Fruit fly (Drosophila melanogaster) whole organism, embryonic: ENCODE data around the gene CG17572.

Experiments used
- Atf-2 ChIP-seq: fragments of 200-800 bp; sonication (Bioruptor generic); optimal IDR thresholded peaks from 2 replicates; lab custom pipeline; 2016; ENCODE audit warnings: missing biosample characterization, missing genetic modification characterization
- BEAF-32 ChIP-seq: fragments of 200-800 bp; sonication (Bioruptor generic); optimal IDR thresholded peaks from 3 replicates; lab custom pipeline; 2017; ENCODE audit warnings: missing biosample characterization, missing genetic modification characterization, mild to moderate bottlenecking, moderate library complexity, missing genetic modification reagents
- Bgb ChIP-seq: fragments of 200-800 bp; sonication (Bioruptor generic); IDR thresholded peaks from 2 replicates; pipeline ENCODE4 v1.3.6; 2022; ENCODE audit warnings: missing biosample characterization, missing genetic modification characterization; ENCODE audit not compliant: partially characterized antibody
- CG10147 ChIP-seq: fragments of 200-800 bp; sonication (Bioruptor generic); optimal IDR thresholded peaks from 2 replicates; lab custom pipeline; 2019; ENCODE audit warnings: missing biosample characterization, mild to moderate bottlenecking, missing genetic modification characterization, moderate library complexity
- CG1024 ChIP-seq: fragments of 200-800 bp; sonication (Bioruptor generic); IDR thresholded peaks from 2 replicates; pipeline ENCODE4 v1.3.6; 2022; ENCODE audit warnings: missing biosample characterization, missing genetic modification characterization
- CG12769 ChIP-seq: fragments of 200-800 bp; sonication (Bioruptor generic); optimal IDR thresholded peaks from 2 replicates; lab custom pipeline; 2019; ENCODE audit warnings: missing biosample characterization, mild to moderate bottlenecking, missing genetic modification characterization, moderate library complexity
- CG14014 ChIP-seq: fragments of 200-800 bp; sonication (Bioruptor generic); IDR thresholded peaks from 2 replicates; pipeline ENCODE4 v1.3.6; 2022; ENCODE audit warnings: missing biosample characterization, missing genetic modification characterization
- CG1832 ChIP-seq: fragments of 200-800 bp; sonication (Bioruptor generic); optimal IDR thresholded peaks from 2 replicates; lab custom pipeline; 2017; ENCODE audit warnings: missing biosample characterization, mild to moderate bottlenecking, missing genetic modification characterization, inconsistent platforms
- CG2678 ChIP-seq: fragments of 200-800 bp; sonication (Bioruptor generic); optimal IDR thresholded peaks from 3 replicates; lab custom pipeline; 2019; ENCODE audit warnings: missing biosample characterization, mild to moderate bottlenecking, missing genetic modification characterization, moderate library complexity
- CG3163 ChIP-seq: fragments of 200-800 bp; sonication (Bioruptor generic); optimal IDR thresholded peaks from 3 replicates; lab custom pipeline; 2016; ENCODE audit warnings: missing biosample characterization, missing genetic modification characterization
- CG4328 ChIP-seq: fragments of 200-800 bp; sonication (Bioruptor generic); optimal IDR thresholded peaks from 3 replicates; lab custom pipeline; 2017; ENCODE audit warnings: missing biosample characterization, missing genetic modification reagents, missing genetic modification characterization
- CG6654 ChIP-seq: fragments of 200-800 bp; sonication (Bioruptor generic); optimal IDR thresholded peaks from 2 replicates; lab custom pipeline; 2017; ENCODE audit warnings: missing biosample characterization, mild to moderate bottlenecking, missing genetic modification characterization
- CG6765 ChIP-seq: fragments of 200-800 bp; sonication (Bioruptor generic); optimal IDR thresholded peaks from 3 replicates; lab custom pipeline; 2017; ENCODE audit warnings: missing biosample characterization, mild to moderate bottlenecking, missing genetic modification characterization
- CG8359 ChIP-seq: fragments of 200-800 bp; sonication (Bioruptor generic); optimal IDR thresholded peaks from 2 replicates; lab custom pipeline; 2017; ENCODE audit warnings: missing biosample characterization, mild to moderate bottlenecking, missing genetic modification characterization, borderline replicate concordance
- CG8478 ChIP-seq: fragments of >200 bp; optimal IDR thresholded peaks from 2 replicates; lab custom pipeline; 2018
- D19B ChIP-seq: fragments of 200-800 bp; sonication (Bioruptor generic); optimal IDR thresholded peaks from 2 replicates; lab custom pipeline; 2017; ENCODE audit warnings: missing biosample characterization, mild to moderate bottlenecking, missing genetic modification characterization
- Dip3 ChIP-seq: fragments of 200-800 bp; sonication (Bioruptor generic); optimal IDR thresholded peaks from 3 replicates; lab custom pipeline; 2016; ENCODE audit warnings: missing biosample characterization, missing genetic modification characterization
- Doc3 ChIP-seq: fragments of 200-800 bp; sonication (Bioruptor generic); IDR thresholded peaks from 3 replicates; pipeline ENCODE4 v1.3.6; 2022; ENCODE audit warnings: missing biosample characterization, missing genetic modification characterization; ENCODE audit not compliant: partially characterized antibody
- Dp ChIP-seq: fragments of 200-800 bp; sonication (Bioruptor generic); optimal IDR thresholded peaks from 2 replicates; lab custom pipeline; 2018; ENCODE audit warnings: missing biosample characterization, mild to moderate bottlenecking, missing genetic modification characterization, moderate library complexity
- Elba2 ChIP-seq: fragments of 200-800 bp; sonication (Bioruptor generic); optimal IDR thresholded peaks from 3 replicates; lab custom pipeline; 2016; ENCODE audit warnings: missing biosample characterization, missing genetic modification characterization
- HmgD ChIP-seq: fragments of 200-800 bp; sonication (Bioruptor generic); optimal IDR thresholded peaks from 3 replicates; lab custom pipeline; 2016; ENCODE audit warnings: missing biosample characterization, missing genetic modification characterization
- NK7.1 ChIP-seq: fragments of 200-800 bp; sonication (Bioruptor generic); optimal IDR thresholded peaks from 3 replicates; lab custom pipeline; 2016; ENCODE audit warnings: missing biosample characterization, missing genetic modification characterization
- Nf-YC ChIP-seq: fragments of 200-800 bp; optimal IDR thresholded peaks from 3 replicates; lab custom pipeline; 2019; ENCODE audit warnings: missing biosample characterization, mild to moderate bottlenecking, missing genetic modification characterization, moderate library complexity
- NfI ChIP-seq: fragments of 200-800 bp; sonication (Bioruptor generic); optimal IDR thresholded peaks from 3 replicates; lab custom pipeline; 2018; ENCODE audit warnings: missing biosample characterization, mild to moderate bottlenecking, missing genetic modification characterization, moderate library complexity
- Scr ChIP-seq: fragments of 200-800 bp; sonication (Bioruptor generic); IDR thresholded peaks from 2 replicates; pipeline ENCODE4 v1.3.6; 2022; ENCODE audit warnings: missing biosample characterization, missing genetic modification characterization; ENCODE audit not compliant: partially characterized antibody
- Ssrp ChIP-seq: fragments of 200-800 bp; sonication (Bioruptor generic); optimal IDR thresholded peaks from 2 replicates; lab custom pipeline; 2018; ENCODE audit warnings: missing biosample characterization, mild to moderate bottlenecking, missing genetic modification characterization, moderate library complexity
- amos ChIP-seq: fragments of 200-800 bp; sonication (Bioruptor generic); IDR thresholded peaks from 2 replicates; pipeline ENCODE4 v1.3.6; 2022; ENCODE audit warnings: missing biosample characterization, missing genetic modification characterization; ENCODE audit not compliant: partially characterized antibody
- ash1 ChIP-seq: fragments of 200-800 bp; sonication (Bioruptor generic); optimal IDR thresholded peaks from 2 replicates; lab custom pipeline; 2018; ENCODE audit warnings: missing biosample characterization, mild to moderate bottlenecking, missing genetic modification characterization
- cas ChIP-seq: fragments of 200-800 bp; sonication (Bioruptor generic); IDR thresholded peaks from 2 replicates; pipeline ENCODE4 v1.3.6; 2022; ENCODE audit warnings: missing biosample characterization, missing genetic modification characterization
- emc ChIP-seq: fragments of 200-800 bp; sonication (Bioruptor generic); optimal IDR thresholded peaks from 2 replicates; lab custom pipeline; 2016; ENCODE audit warnings: missing biosample characterization, missing genetic modification characterization
- fru ChIP-seq: fragments of >200 bp; optimal IDR thresholded peaks from 2 replicates; lab custom pipeline; 2017
- fu2 ChIP-seq: fragments of 200-800 bp; sonication (Bioruptor generic); optimal IDR thresholded peaks from 2 replicates; lab custom pipeline; 2016; ENCODE audit warnings: missing biosample characterization, missing genetic modification characterization
- gce ChIP-seq: fragments of 200-800 bp; sonication (Bioruptor generic); IDR thresholded peaks from 3 replicates; pipeline ENCODE4 v1.3.6; 2022; ENCODE audit warnings: missing biosample characterization, missing genetic modification characterization
- ham ChIP-seq: fragments of 200-800 bp; sonication (Bioruptor generic); IDR thresholded peaks from 2 replicates; pipeline ENCODE4 v1.3.6; 2022; ENCODE audit warnings: missing biosample characterization, missing genetic modification characterization
- hb ChIP-seq: fragments of 200-800 bp; sonication (Bioruptor generic); IDR thresholded peaks from 3 replicates; pipeline ENCODE4 v1.3.6; 2022; ENCODE audit warnings: missing biosample characterization, missing genetic modification characterization; ENCODE audit not compliant: partially characterized antibody
- hbn ChIP-seq: fragments of 200-800 bp; sonication (Bioruptor generic); IDR thresholded peaks from 2 replicates; pipeline ENCODE4 v1.3.6; 2022; ENCODE audit warnings: missing biosample characterization, missing genetic modification characterization; ENCODE audit not compliant: partially characterized antibody
- hth ChIP-seq: fragments of >200 bp; optimal IDR thresholded peaks from 2 replicates; lab custom pipeline; 2017; ENCODE audit warnings: inconsistent platforms
- inv ChIP-seq: fragments of 200-800 bp; sonication (Bioruptor generic); IDR thresholded peaks from 2 replicates; pipeline ENCODE4 v1.3.6; 2022; ENCODE audit warnings: missing biosample characterization, missing genetic modification characterization; ENCODE audit not compliant: partially characterized antibody
- ken ChIP-seq: fragments of 200-800 bp; sonication (Bioruptor generic); IDR thresholded peaks from 3 replicates; pipeline ENCODE4 v1.3.6; 2022; ENCODE audit warnings: missing biosample characterization, missing genetic modification characterization
- knrl ChIP-seq: fragments of 200-800 bp; sonication (Bioruptor generic); IDR thresholded peaks from 3 replicates; pipeline ENCODE4 v1.3.6; 2022; ENCODE audit warnings: missing biosample characterization, missing genetic modification characterization; ENCODE audit not compliant: partially characterized antibody
- mam ChIP-seq: fragments of 200-800 bp; sonication (Bioruptor generic); optimal IDR thresholded peaks from 3 replicates; lab custom pipeline; 2016; ENCODE audit warnings: missing biosample characterization, missing genetic modification characterization
- nom ChIP-seq: fragments of 200-800 bp; sonication (Bioruptor generic); optimal IDR thresholded peaks from 2 replicates; lab custom pipeline; 2017; ENCODE audit warnings: missing biosample characterization, missing genetic modification characterization, mild to moderate bottlenecking, moderate library complexity, missing genetic modification reagents
- odd ChIP-seq: fragments of 200-800 bp; sonication (Bioruptor generic); optimal IDR thresholded peaks from 2 replicates; lab custom pipeline; 2017; ENCODE audit warnings: missing biosample characterization, mild to moderate bottlenecking, missing genetic modification characterization
- rib ChIP-seq: fragments of 200-800 bp; sonication (Bioruptor generic); IDR thresholded peaks from 2 replicates; pipeline ENCODE4 v1.3.6; 2022; ENCODE audit warnings: missing biosample characterization, missing genetic modification characterization
- shn ChIP-seq: fragments of 200-800 bp; sonication (Bioruptor generic); optimal IDR thresholded peaks from 3 replicates; lab custom pipeline; 2016; ENCODE audit warnings: missing biosample characterization, missing genetic modification characterization
- sim ChIP-seq: fragments of 200-800 bp; sonication (Bioruptor generic); IDR thresholded peaks from 2 replicates; pipeline ENCODE4 v1.3.6; 2022; ENCODE audit warnings: missing biosample characterization, missing genetic modification characterization
- sisA ChIP-seq: fragments of 200-800 bp; sonication (Bioruptor generic); IDR thresholded peaks from 2 replicates; pipeline ENCODE4 v1.3.6; 2022; ENCODE audit warnings: missing biosample characterization, missing genetic modification characterization
- sr ChIP-seq: fragments of 200-800 bp; sonication (Bioruptor generic); IDR thresholded peaks from 3 replicates; pipeline ENCODE4 v1.3.6; 2022; ENCODE audit warnings: missing biosample characterization, missing genetic modification characterization
- stc ChIP-seq: fragments of 200-800 bp; sonication (Bioruptor generic); IDR thresholded peaks from 2 replicates; pipeline ENCODE4 v1.3.6; 2022; ENCODE audit warnings: missing biosample characterization, missing genetic modification characterization
- wek ChIP-seq: fragments of 200-800 bp; sonication (Bioruptor generic); optimal IDR thresholded peaks from 3 replicates; lab custom pipeline; 2018; ENCODE audit warnings: missing biosample characterization, mild to moderate bottlenecking, missing genetic modification characterization, moderate library complexity
- zen ChIP-seq: fragments of 200-800 bp; sonication (Bioruptor generic); optimal IDR thresholded peaks from 3 replicates; lab custom pipeline; 2018; ENCODE audit warnings: missing biosample characterization, mild to moderate bottlenecking, missing genetic modification characterization, moderate library complexity

Gene CG17572

dm6 chr2L:19063090-19063692, 10.8 kb downstream of the CG17572 start, which contains the start of gene Dus4 (continued):
- TF ChIP-seq CG8359 (GFP tag; lab: Kevin White, UChicago): no peak
- peak; percentile 79 for TF ChIP-seq Doc3 (GFP tag; lab: Robert Waterston, UW)
- no peak for TF ChIP-seq NK7.1 (GFP tag; lab: Kevin White, UChicago)
- peak; percentile 93 for TF ChIP-seq hb (GFP tag; lab: Robert Waterston, UW)
- TF ChIP-seq NfI (GFP tag; lab: Kevin White, UChicago): no peak
- TF ChIP-seq Nf-YC (tag; lab: Kevin White, UChicago): no peak
- TF ChIP-seq fru (lab: Kevin White, UChicago): no peak
- TF ChIP-seq nom (GFP tag; lab: Kevin White, UChicago): no peak
- no peak for TF ChIP-seq mam (GFP tag; lab: Kevin White, UChicago)
- peak; percentile 65 for TF ChIP-seq inv (GFP tag; lab: Robert Waterston, UW)
- no peak for TF ChIP-seq wek (GFP tag; lab: Kevin White, UChicago)
- TF ChIP-seq CG3163: no peak
- TF ChIP-seq cas (GFP tag; lab: Robert Waterston, UW): no peak
- peak; percentile 87 for TF ChIP-seq Bgb (GFP tag; lab: Robert Waterston, UW)
- no peak for TF ChIP-seq CG6654 (GFP tag; lab: Kevin White, UChicago)
- TF ChIP-seq rib (GFP tag; lab: Robert Waterston, UW): no peak
- TF ChIP-seq emc (GFP tag; lab: Kevin White, UChicago): no peak
- no peak for TF ChIP-seq CG8478 (lab: Kevin White, UChicago)
- TF ChIP-seq CG10147 (GFP tag; lab: Kevin White, UChicago): no peak
- no peak for TF ChIP-seq fu2
- TF ChIP-seq amos: peak; percentile 82; the same call in 1 of the 2 replicates
- TF ChIP-seq knrl (GFP tag; lab: Robert Waterston, UW): peak; percentile 56; the same call in 2 of the 3 replicates
- peak; percentile 80 for TF ChIP-seq Scr (GFP tag; lab: Robert Waterston, UW)
- TF ChIP-seq Ssrp (tag; lab: Kevin White, UChicago): no peak
- TF ChIP-seq BEAF-32 (GFP tag; lab: Kevin White, UChicago): peak; percentile 64
- TF ChIP-seq Atf-2 (GFP tag; lab: Kevin White, UChicago): no peak
- no peak for TF ChIP-seq sim (GFP tag; lab: Robert Waterston, UW)
- TF ChIP-seq gce (GFP tag; lab: Robert Waterston, UW): no peak
- no peak for TF ChIP-seq CG6765
- peak; percentile 38 for TF ChIP-seq Dp (GFP tag; lab: Kevin White, UChicago)
- no peak for TF ChIP-seq CG1832 (GFP tag; lab: Kevin White, UChicago)
- no peak for TF ChIP-seq CG1024
- no peak for TF ChIP-seq ken (GFP tag; lab: Robert Waterston, UW)
- TF ChIP-seq zen (tag; lab: Kevin White, UChicago): no peak
- no peak for TF ChIP-seq CG2678
- TF ChIP-seq shn (GFP tag; lab: Kevin White, UChicago): no peak
- no peak for TF ChIP-seq CG4328 (GFP tag; lab: Kevin White, UChicago)
- no peak for TF ChIP-seq CG14014 (GFP tag; lab: Robert Waterston, UW)
- no peak for TF ChIP-seq ham (GFP tag; lab: Robert Waterston, UW)
- TF ChIP-seq stc (GFP tag; lab: Robert Waterston, UW): no peak
- no peak for TF ChIP-seq D19B (GFP tag; lab: Kevin White, UChicago)
- TF ChIP-seq odd: no peak
- no peak for TF ChIP-seq sisA (GFP tag; lab: Robert Waterston, UW)
- no peak for TF ChIP-seq hth (lab: Kevin White, UChicago)
- TF ChIP-seq sr (GFP tag; lab: Robert Waterston, UW): no peak
- no peak for TF ChIP-seq ash1
- no peak for TF ChIP-seq HmgD
- TF ChIP-seq Elba2 (GFP tag; lab: Kevin White, UChicago): no peak
- TF ChIP-seq hbn (GFP tag; lab: Robert Waterston, UW): peak; percentile 76
- no peak for TF ChIP-seq CG12769 (tag; lab: Kevin White, UChicago)
- TF ChIP-seq Dip3: no peak
